Worm (Caenorhabditis elegans) whole organism, young adult: Measurements from ENCODE around the gene C33C12.1.
A peak's percentile ranks its signal among the peaks of the same experiment; 100 is the strongest.

Experiments
- B0261.1 ChIP-seq: sonication (generic microtip); optimal IDR thresholded peaks from 2 replicates; lab custom pipeline; 2016; ENCODE audit warnings: mild to moderate bottlenecking, missing genetic modification characterization, moderate library complexity, missing compliant biosample characterization
- F39B2.1 ChIP-seq: fragments of 200-800 bp; sonication (Bioruptor generic); IDR thresholded peaks from 2 replicates; pipeline ENCODE4 v1.3.6; 2022; ENCODE audit warnings: missing genetic modification reagents, missing genetic modification characterization, missing compliant biosample characterization
- T26A5.8 ChIP-seq: sonication (generic microtip); optimal IDR thresholded peaks from 2 replicates; lab custom pipeline; 2016; ENCODE audit warnings: missing genetic modification characterization, missing compliant biosample characterization
- Y53F4B.3 ChIP-seq: fragments of 200-800 bp; sonication (Bioruptor generic); IDR thresholded peaks from 2 replicates; pipeline ENCODE4 v1.3.6; 2022; ENCODE audit warnings: missing genetic modification reagents, missing genetic modification characterization, missing compliant biosample characterization
- Y53G8AR.9 ChIP-seq: fragments of 200-800 bp; sonication (Bioruptor generic); conservative IDR thresholded peaks from 2 replicates; pipeline ENCODE4 v1.3.6; 2022; ENCODE audit warnings: missing genetic modification reagents, missing genetic modification characterization, missing compliant biosample characterization
- Y67H2A.10 ChIP-seq: fragments of 200-800 bp; sonication (Bioruptor generic); conservative IDR thresholded peaks from 2 replicates; pipeline ENCODE4 v1.3.6; 2022; ENCODE audit warnings: missing genetic modification reagents, missing genetic modification characterization, missing compliant biosample characterization
- Y79H2A.3 ChIP-seq: fragments of 200-800 bp; sonication (Bioruptor generic); conservative IDR thresholded peaks from 2 replicates; pipeline ENCODE4 v1.3.6; 2022; ENCODE audit warnings: missing genetic modification reagents, missing genetic modification characterization, missing compliant biosample characterization
- aptf-2 ChIP-seq: fragments of 200-800 bp; sonication (Bioruptor generic); conservative IDR thresholded peaks from 2 replicates; pipeline ENCODE4 v1.3.6; 2022; ENCODE audit warnings: missing genetic modification reagents, missing genetic modification characterization, missing compliant biosample characterization
- aptf-3 ChIP-seq: fragments of 200-800 bp; sonication (Bioruptor generic); IDR thresholded peaks from 2 replicates; pipeline ENCODE4 v1.3.6; 2022; ENCODE audit warnings: missing genetic modification characterization, missing compliant biosample characterization
- atf-7 ChIP-seq: sonication (generic microtip); optimal IDR thresholded peaks from 2 replicates; lab custom pipeline; 2017; ENCODE audit warnings: mild to moderate bottlenecking, missing genetic modification characterization, missing compliant biosample characterization
- attf-3 ChIP-seq: fragments of 200-800 bp; sonication (Bioruptor generic); conservative IDR thresholded peaks from 2 replicates; pipeline ENCODE4 v1.3.6; 2022; ENCODE audit warnings: missing genetic modification reagents, missing genetic modification characterization, missing compliant biosample characterization
- attf-5 ChIP-seq: fragments of 200-800 bp; sonication (Bioruptor generic); optimal IDR thresholded peaks from 2 replicates; lab custom pipeline; 2018; ENCODE audit warnings: mild to moderate bottlenecking, missing genetic modification characterization, missing compliant biosample characterization
- ceh-79 ChIP-seq: sonication (generic microtip); optimal IDR thresholded peaks from 2 replicates; lab custom pipeline; 2017; ENCODE audit warnings: mild to moderate bottlenecking, missing genetic modification characterization, missing compliant biosample characterization
- ceh-91 ChIP-seq: fragments of 200-800 bp; sonication (Bioruptor generic); IDR thresholded peaks from 2 replicates; pipeline ENCODE4 v1.3.6; 2022; ENCODE audit warnings: missing genetic modification reagents, missing genetic modification characterization, missing compliant biosample characterization
- chd-7 ChIP-seq: sonication (generic microtip); optimal IDR thresholded peaks from 2 replicates; lab custom pipeline; 2016; ENCODE audit warnings: mild to moderate bottlenecking, missing genetic modification characterization, moderate library complexity, missing compliant biosample characterization
- dpl-1 ChIP-seq: fragments of 150-350 bp; optimal IDR thresholded peaks from 2 replicates; lab custom pipeline; 2014; ENCODE audit warnings: missing biosample characterization, missing genetic modification reagents, missing genetic modification characterization
- egl-18 ChIP-seq: fragments of 200-800 bp; sonication (Bioruptor generic); IDR thresholded peaks from 2 replicates; pipeline ENCODE4 v1.3.6; 2022; ENCODE audit warnings: missing genetic modification reagents, missing genetic modification characterization, missing compliant biosample characterization
- him-1 ChIP-seq: sonication (generic microtip); optimal IDR thresholded peaks from 2 replicates; lab custom pipeline; 2016; ENCODE audit warnings: missing genotype, missing genetic modification reagents, missing genetic modification characterization, missing compliant biosample characterization
- hsf-1 ChIP-seq: fragments of 200-800 bp; sonication (Bioruptor generic); IDR thresholded peaks from 2 replicates; pipeline ENCODE4 v1.3.6; 2022; ENCODE audit warnings: missing genetic modification reagents, missing genetic modification characterization, missing compliant biosample characterization
- let-526 ChIP-seq: fragments of 200-800 bp; sonication (Bioruptor generic); IDR thresholded peaks from 2 replicates; pipeline ENCODE4 v1.3.6; 2022; ENCODE audit warnings: missing genetic modification reagents, missing genetic modification characterization, missing compliant biosample characterization
- lin-35 ChIP-seq, 3 experiments: fragments of 150-350 bp in 2 of 3; sonication (generic microtip) in 1 of 3; optimal IDR thresholded peaks; 2 replicates each; lab custom pipeline; 2014 to 2018; ENCODE audit warnings: missing biosample characterization in 3 of 3, missing genetic modification characterization in 3 of 3, missing genetic modification reagents in 3 of 3
- lin-40 ChIP-seq: sonication (generic microtip); optimal IDR thresholded peaks from 2 replicates; lab custom pipeline; 2016; ENCODE audit warnings: missing genetic modification characterization, mild to moderate bottlenecking, missing compliant biosample characterization, missing genotype, missing genetic modification reagents
- lir-1 ChIP-seq: fragments of 200-800 bp; sonication (Bioruptor generic); conservative IDR thresholded peaks from 2 replicates; pipeline ENCODE4 v1.3.6; 2022; ENCODE audit warnings: missing genetic modification reagents, missing genetic modification characterization, missing compliant biosample characterization
- madf-10 ChIP-seq: sonication (generic microtip); optimal IDR thresholded peaks from 2 replicates; lab custom pipeline; 2016; ENCODE audit warnings: mild to moderate bottlenecking, missing genetic modification characterization, missing compliant biosample characterization
- madf-6 ChIP-seq: fragments of 200-800 bp; sonication (Bioruptor generic); IDR thresholded peaks from 2 replicates; pipeline ENCODE4 v1.3.6; 2022; ENCODE audit warnings: missing genetic modification reagents, missing genetic modification characterization, missing compliant biosample characterization
- mxl-1 ChIP-seq: sonication (generic microtip); optimal IDR thresholded peaks from 2 replicates; lab custom pipeline; 2016; ENCODE audit warnings: missing genetic modification characterization, missing compliant biosample characterization
- nhr-120 ChIP-seq: fragments of 200-800 bp; sonication (Bioruptor generic); IDR thresholded peaks from 2 replicates; pipeline ENCODE4 v1.3.6; 2022; ENCODE audit warnings: missing genetic modification characterization, missing compliant biosample characterization
- nhr-80 ChIP-seq: sonication (generic microtip); optimal IDR thresholded peaks from 2 replicates; lab custom pipeline; 2016; ENCODE audit warnings: missing genetic modification characterization, missing compliant biosample characterization
- nhr-90 ChIP-seq: sonication (generic microtip); optimal IDR thresholded peaks from 2 replicates; lab custom pipeline; 2016; ENCODE audit warnings: missing genotype, mild to moderate bottlenecking, missing genetic modification characterization, missing compliant biosample characterization
- pbrm-1 ChIP-seq: fragments of 200-800 bp; sonication (Bioruptor generic); IDR thresholded peaks from 2 replicates; pipeline ENCODE4 v1.3.6; 2022; ENCODE audit warnings: missing genetic modification reagents, missing genetic modification characterization, missing compliant biosample characterization
- rec-8 ChIP-seq, 2 experiments: sonication (generic microtip); optimal IDR thresholded peaks; 2 replicates each; lab custom pipeline; 2016; ENCODE audit warnings: mild to moderate bottlenecking in 2 of 2, missing genetic modification characterization in 2 of 2, missing genetic modification reagents in 2 of 2, missing genotype in 2 of 2, missing biosample characterization in 1 of 2, missing compliant biosample characterization in 1 of 2, moderate library complexity in 1 of 2
- sea-2 ChIP-seq: fragments of 200-800 bp; sonication (Bioruptor generic); IDR thresholded peaks from 2 replicates; pipeline ENCODE4 v1.3.6; 2022; ENCODE audit warnings: missing genetic modification characterization, missing compliant biosample characterization
- ztf-22 ChIP-seq: fragments of 200-800 bp; sonication (Bioruptor generic); optimal IDR thresholded peaks from 2 replicates; lab custom pipeline; 2018; ENCODE audit warnings: mild to moderate bottlenecking, missing genetic modification characterization, moderate library complexity, missing compliant biosample characterization
- ztf-3 ChIP-seq: fragments of 200-800 bp; sonication (Bioruptor generic); optimal IDR thresholded peaks from 2 replicates; lab custom pipeline; 2018; ENCODE audit warnings: mild to moderate bottlenecking, missing genetic modification characterization, missing compliant biosample characterization

Gene C33C12.1

ce11 chrII:2168374-2168773, 29.7 kb upstream of the C33C12.1 start, which contains the start of gene fbxb-38:
fbxb-38 (minus strand) TSS chrII:2168763.
- TF ChIP-seq egl-18 (GFP tag; lab: Robert Waterston, UW) (no peak), T26A5.8 (no peak), Y53F4B.3 (GFP tag; lab: Robert Waterston, UW) (no peak), rec-8 (tag; optimal IDR thresholded peaks at IDR 0.05; lab: Kevin White, UChicago) (no peak)

- TF ChIP-seq aptf-3 (GFP tag; lab: Robert Waterston, UW) (no peak), F39B2.1 (GFP tag; lab: Robert Waterston, UW) (no peak), ceh-79 (no peak), attf-5 (GFP tag; lab: Kevin White, UChicago) (no peak), ztf-22 (no peak), mxl-1 (tag; lab: Kevin White, UChicago) (no peak), madf-6 (GFP tag; lab: Robert Waterston, UW) (no peak), pbrm-1 (GFP tag; lab: Robert Waterston, UW) (no peak), ztf-3 (GFP tag; lab: Kevin White, UChicago) (no peak), chd-7 (tag; lab: Kevin White, UChicago) (no peak), nhr-120 (GFP tag; lab: Robert Waterston, UW) (no peak)
These were observed 28.0 kb upstream of the C33C12.1 start, which contains the start of gene C33C12.12 for ce11 chrII:2170085-2170484. C33C12.12 (minus strand) TSS chrII:2170185.

ce11 chrII:2175367-2175766, 22.7 kb upstream of the C33C12.1 start, which contains the start of gene C33C12.7:
C33C12.7 (minus strand) TSS chrII:2175467.
- TF ChIP-seq F39B2.1 (GFP tag; lab: Robert Waterston, UW) (no peak), Y79H2A.3 (no peak), madf-10 (tag; lab: Kevin White, UChicago) (no peak), ceh-91 (GFP tag; lab: Robert Waterston, UW) (no peak), B0261.1 (no peak)
- TF ChIP-seq, all 124 proteins: peak for 0

ce11 chrII:2176688-2177087, 21.4 kb upstream of the C33C12.1 start, which contains the start of gene gba-1:
gba-1 (plus strand) TSS chrII:2176741.
- TF ChIP-seq hsf-1 (no peak), nhr-80 (peak; percentile 38)

- TF ChIP-seq lir-1 (no peak), lin-35 (GFP tag; optimal IDR thresholded peaks at IDR 0.05; lab: Kevin White, UChicago) (no peak), B0261.1 (no peak), Y53G8AR.9 (no peak), mxl-1 (tag; lab: Kevin White, UChicago) (no peak), lin-40 (no peak), dpl-1 (no peak), him-1 (tag; lab: Kevin White, UChicago) (no peak), nhr-90 (tag; lab: Kevin White, UChicago) (no peak), sea-2 (GFP tag; lab: Robert Waterston, UW) (no peak), aptf-2 (no peak), atf-7 (tag; lab: Kevin White, UChicago) (no peak), attf-3 (no peak), Y67H2A.10 (GFP tag; lab: Robert Waterston, UW) (no peak), let-526 (GFP tag; lab: Robert Waterston, UW) (no peak)
These were observed 20.3 kb upstream of the C33C12.1 start for ce11 chrII:2177735-2178134.
